Worm (Caenorhabditis elegans): Measurements from ENCODE around the gene Y56A3A.16.

Y56A3A.16 gene

DNA sequence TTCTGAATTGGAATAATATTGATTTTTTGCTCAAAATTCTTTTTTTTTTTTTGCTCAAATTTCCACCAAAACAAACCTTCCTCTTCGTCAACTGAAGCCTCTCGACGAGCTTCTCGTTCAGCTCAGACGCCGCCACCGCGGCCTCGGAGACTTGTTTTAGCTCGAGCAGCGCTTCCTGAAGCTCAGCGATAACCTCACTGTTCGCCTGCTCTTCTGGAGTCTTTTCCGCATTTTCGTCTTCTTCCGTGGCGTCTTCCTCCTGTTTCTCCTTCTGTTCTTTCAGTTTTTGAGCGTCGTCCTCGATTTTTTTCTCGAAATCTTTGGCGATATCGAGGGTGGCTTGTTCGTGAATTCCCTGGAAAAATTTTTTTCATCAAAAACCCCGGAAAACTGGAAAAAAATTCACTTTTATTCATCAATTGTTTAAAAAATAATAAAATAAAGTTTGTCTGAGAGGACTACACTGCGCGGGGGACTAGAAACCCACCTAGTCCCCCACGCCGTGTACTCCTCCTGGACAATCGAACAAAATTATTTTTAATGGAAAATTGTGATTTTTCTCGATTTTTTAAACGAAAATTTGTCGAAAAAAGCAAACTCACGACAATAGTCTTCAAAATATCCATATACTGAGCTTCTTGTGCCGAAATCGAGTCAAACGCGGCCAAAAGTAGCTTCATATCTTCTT, 32.1 kb upstream of the Y56A3A.16 start (continued):
- TF ChIP-seq dpl-1 (GFP tag; optimal IDR thresholded peaks at IDR 0.05) = peak; percentile 69 to 80 (median 80)
- TF ChIP-seq vab-15 (tag; optimal IDR thresholded peaks at IDR 0.05) = peak; percentile 91
- TF ChIP-seq aha-1 (tag; optimal IDR thresholded peaks at IDR 0.05) = no peak
- peak; percentile 71 to 77 for TF ChIP-seq lin-35 (GFP tag; optimal IDR thresholded peaks at IDR 0.05)
- TF ChIP-seq fkh-10 (GFP tag; optimal IDR thresholded peaks at IDR 0.05) = peak; percentile 40
- peak; percentile 99 for TF ChIP-seq Y116A8C.19 (tag; optimal IDR thresholded peaks at IDR 0.05; ENCODE audit: borderline replicate concordance)

DNA sequence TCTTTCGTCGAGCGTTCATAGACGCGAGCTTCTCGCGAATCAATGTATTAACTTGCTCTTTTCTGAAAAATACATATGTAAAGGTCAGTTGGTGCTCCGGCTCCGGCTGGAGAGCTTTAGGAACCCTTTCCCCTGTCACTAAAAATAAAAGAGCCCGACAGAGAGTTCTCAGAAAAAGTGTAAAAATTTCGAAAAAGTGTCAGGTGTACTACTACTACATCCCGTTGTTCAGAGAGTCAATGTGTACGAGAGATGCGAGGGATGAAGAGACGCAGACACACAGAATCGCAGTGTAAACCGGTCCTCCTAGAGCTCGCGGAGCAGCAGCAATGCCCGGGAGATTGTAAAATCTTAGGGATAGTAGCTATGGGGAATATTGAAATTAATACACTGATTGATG, 28.5 kb upstream of the Y56A3A.16 start:
- TF ChIP-seq C04F5.9 (tag; optimal IDR thresholded peaks at IDR 0.05) = peak; percentile 30
- TF ChIP-seq mdl-1 (tag; optimal IDR thresholded peaks at IDR 0.05) = peak in 1 of 2 experiments; percentile 2
- TF ChIP-seq skn-1 (tag; optimal IDR thresholded peaks at IDR 0.05) = peak; percentile 19
- no peak for TF ChIP-seq egl-13 (tag; optimal IDR thresholded peaks at IDR 0.05)
- peak; percentile 87 for TF ChIP-seq rnt-1 (tag; optimal IDR thresholded peaks at IDR 0.05)
- no peak for TF ChIP-seq hlh-4 (tag; optimal IDR thresholded peaks at IDR 0.05)
- no peak for TF ChIP-seq ztf-4 (tag; optimal IDR thresholded peaks at IDR 0.05)
- peak; percentile 64 for TF ChIP-seq nhr-19 (GFP tag; conservative IDR thresholded peaks at IDR 0.05)
- TF ChIP-seq irx-1 (tag; optimal IDR thresholded peaks at IDR 0.05) = no peak
- peak; percentile 30 for TF ChIP-seq nhr-20 (tag; optimal IDR thresholded peaks at IDR 0.05)
- no peak for TF ChIP-seq nhr-77 (tag; optimal IDR thresholded peaks at IDR 0.05)
- no peak for TF ChIP-seq dpl-1 (GFP tag; optimal IDR thresholded peaks at IDR 0.05)
- TF ChIP-seq efl-3 (GFP tag; optimal IDR thresholded peaks at IDR 0.05) = no peak
- no peak for TF ChIP-seq tbx-2 (tag; optimal IDR thresholded peaks at IDR 0.05)
- TF ChIP-seq mef-2 (tag; optimal IDR thresholded peaks at IDR 0.05) = peak; percentile 38
- no peak for TF ChIP-seq snpc-4 (tag; optimal IDR thresholded peaks at IDR 0.05)
- TF ChIP-seq nhr-47 (tag; optimal IDR thresholded peaks at IDR 0.05) = peak; percentile 54
- TF ChIP-seq unc-98 (GFP tag; IDR thresholded peaks at IDR 0.05) = peak; percentile 69
- peak; percentile 88 for TF ChIP-seq nhr-71 (tag; optimal IDR thresholded peaks at IDR 0.05)
- TF ChIP-seq lin-13 (GFP tag; optimal IDR thresholded peaks at IDR 0.05) = no peak
- TF ChIP-seq swsn-7 (tag; optimal IDR thresholded peaks at IDR 0.05) = peak; percentile 46
- peak; percentile 40 for TF ChIP-seq lin-39 (tag; optimal IDR thresholded peaks at IDR 0.05)
- peak; percentile 11 for TF ChIP-seq xbp-1 (tag; optimal IDR thresholded peaks at IDR 0.05)
- TF ChIP-seq lin-14 (GFP tag; optimal IDR thresholded peaks at IDR 0.05) = peak; percentile 85
- TF ChIP-seq sptf-1 (tag; optimal IDR thresholded peaks at IDR 0.05) = no peak
- TF ChIP-seq nhr-85 (tag) = no peak
- no peak for TF ChIP-seq C16A3.4 (tag; optimal IDR thresholded peaks at IDR 0.05)
- TF ChIP-seq snu-23 (GFP tag; optimal IDR thresholded peaks at IDR 0.05) = peak; percentile 64
- no peak for TF ChIP-seq aly-2 (tag; optimal IDR thresholded peaks at IDR 0.05)
- TF ChIP-seq efl-1 (optimal IDR thresholded peaks at IDR 0.05) = peak; percentile 19 to 27
- peak; percentile 26 to 90 for TF ChIP-seq efl-1 (GFP tag; optimal IDR thresholded peaks at IDR 0.05 in 1 of 2)
- no peak for TF ChIP-seq zip-4 (GFP tag; optimal IDR thresholded peaks at IDR 0.05)
- no peak for TF ChIP-seq fkh-4 (tag; optimal IDR thresholded peaks at IDR 0.05; ENCODE audit: borderline replicate concordance)
- TF ChIP-seq lsy-2 (tag; optimal IDR thresholded peaks at IDR 0.05) = peak; percentile 25 to 58
- no peak for TF ChIP-seq ztf-11 (tag; optimal IDR thresholded peaks at IDR 0.05)
- TF ChIP-seq grh-1 (GFP tag; IDR thresholded peaks at IDR 0.05) = no peak
- peak; percentile 10 for TF ChIP-seq dsc-1 (tag; optimal IDR thresholded peaks at IDR 0.05)

All from whole organism, L1 larva.